Worm (Caenorhabditis elegans): ENCODE measurements around the gene AC3.5.

Gene AC3.5

ce11 chrV:10388318-10388717 is at the start of gene AC3.5:
Gene AC3.5 (plus strand): TSS chrV:10388527.
- no peak for TF ChIP-seq jun-1 (tag; optimal IDR thresholded peaks at IDR 0.05)
- TF ChIP-seq hmg-11 (tag; optimal IDR thresholded peaks at IDR 0.05), result no peak
- no peak for TF ChIP-seq elt-1 (tag; optimal IDR thresholded peaks at IDR 0.05)
- no peak for TF ChIP-seq nhr-77 (tag; optimal IDR thresholded peaks at IDR 0.05)
- TF ChIP-seq nhr-28 (tag; optimal IDR thresholded peaks at IDR 0.05), result no peak
- TF ChIP-seq lin-39 (tag; optimal IDR thresholded peaks at IDR 0.05), result no peak
- no peak for TF ChIP-seq ztf-11 (tag; optimal IDR thresholded peaks at IDR 0.05)
- TF ChIP-seq skn-1 (tag; optimal IDR thresholded peaks at IDR 0.05), result no peak
- TF ChIP-seq egl-5 (tag; optimal IDR thresholded peaks at IDR 0.05), result no peak
- no peak for TF ChIP-seq fkh-2 (tag; optimal IDR thresholded peaks at IDR 0.05)
- TF ChIP-seq nhr-23 (tag; optimal IDR thresholded peaks at IDR 0.05), result no peak
- TF ChIP-seq nhr-12 (tag; optimal IDR thresholded peaks at IDR 0.05), result no peak
- TF ChIP-seq lin-15B (tag; optimal IDR thresholded peaks at IDR 0.05), result no peak
- no peak for TF ChIP-seq ZK546.5 (tag; optimal IDR thresholded peaks at IDR 0.05)
- TF ChIP-seq nfya-1 (tag; optimal IDR thresholded peaks at IDR 0.05; ENCODE audit: insufficient read depth), result no peak
- TF ChIP-seq nhr-237 (tag; optimal IDR thresholded peaks at IDR 0.05), result no peak
- TF ChIP-seq sea-2 (GFP tag; optimal IDR thresholded peaks at IDR 0.05), result no peak
- TF ChIP-seq elt-3 (tag; optimal IDR thresholded peaks at IDR 0.05), result no peak
- TF ChIP-seq unc-62 (GFP tag; optimal IDR thresholded peaks at IDR 0.05), result no peak

- peak; percentile 4 for TF ChIP-seq pqm-1 (tag; optimal IDR thresholded peaks at IDR 0.05)
- no peak for TF ChIP-seq elt-1 (tag; optimal IDR thresholded peaks at IDR 0.05)
These were observed 49.1 kb upstream of the AC3.5 start, which contains the start of gene K07C5.2 for ce11 chrV:10339200-10339599. Gene K07C5.2 (plus strand): TSS chrV:10339500.

- peak; percentile 26 for TF ChIP-seq nfya-1 (tag; optimal IDR thresholded peaks at IDR 0.05; ENCODE audit: insufficient read depth)
- TF ChIP-seq lin-15B (tag; optimal IDR thresholded peaks at IDR 0.05), result peak; percentile 75
- TF ChIP-seq hmg-11 (tag; optimal IDR thresholded peaks at IDR 0.05), result peak; percentile 2
- TF ChIP-seq pha-4 (tag; optimal IDR thresholded peaks at IDR 0.05), result peak; percentile 53
- peak; percentile 23 for TF ChIP-seq snpc-4 (tag; optimal IDR thresholded peaks at IDR 0.05)
- TF ChIP-seq nhr-43 (tag; optimal IDR thresholded peaks at IDR 0.05; ENCODE audit: poor library complexity, severe bottlenecking), result peak; percentile 46
- TF ChIP-seq elt-2 (tag; optimal IDR thresholded peaks at IDR 0.05), result peak; percentile 42
- peak; percentile 6 for TF ChIP-seq skn-1 (tag; optimal IDR thresholded peaks at IDR 0.05)
- TF ChIP-seq lsy-12 (tag; optimal IDR thresholded peaks at IDR 0.05), result peak; percentile 69
- peak; percentile 25 for TF ChIP-seq R02D3.7 (tag; optimal IDR thresholded peaks at IDR 0.05)
- peak; percentile 9 for TF ChIP-seq nhr-23 (tag; optimal IDR thresholded peaks at IDR 0.05)
- peak; percentile 51 for TF ChIP-seq tbx-2 (tag; optimal IDR thresholded peaks at IDR 0.05)
These were observed 46.4 kb upstream of the AC3.5 start, which contains the start of gene K07C5.13 for ce11 chrV:10341905-10342328. Gene K07C5.13 (plus strand): TSS chrV:10342055.

ce11 chrV:10342904-10343303 is 45.4 kb upstream of the AC3.5 start, which contains the start of gene K07C5.3:
Gene K07C5.3 (plus strand): TSS chrV:10343032.
- TF ChIP-seq eor-1 (tag; optimal IDR thresholded peaks at IDR 0.05), result no peak
- TF ChIP-seq nfya-1 (tag; optimal IDR thresholded peaks at IDR 0.05; ENCODE audit: insufficient read depth), result no peak
- TF ChIP-seq hmg-11 (tag; optimal IDR thresholded peaks at IDR 0.05), result no peak
- no peak for TF ChIP-seq ZK546.5 (tag; optimal IDR thresholded peaks at IDR 0.05)
- TF ChIP-seq ceh-82 (tag; optimal IDR thresholded peaks at IDR 0.05), result no peak
- no peak for TF ChIP-seq nhr-12 (tag; optimal IDR thresholded peaks at IDR 0.05)
- no peak for TF ChIP-seq mml-1 (tag; optimal IDR thresholded peaks at IDR 0.05)
- TF ChIP-seq fkh-10 (GFP tag; optimal IDR thresholded peaks at IDR 0.05), result no peak
- TF ChIP-seq elt-2 (tag; optimal IDR thresholded peaks at IDR 0.05), result no peak
- no peak for TF ChIP-seq skn-1 (tag; optimal IDR thresholded peaks at IDR 0.05)
- TF ChIP-seq nhr-237 (tag; optimal IDR thresholded peaks at IDR 0.05), result no peak
- no peak for TF ChIP-seq ama-1 (optimal IDR thresholded peaks at IDR 0.05)
- TF ChIP-seq ceh-16 (tag; optimal IDR thresholded peaks at IDR 0.05), result no peak
- TF ChIP-seq ztf-11 (tag; optimal IDR thresholded peaks at IDR 0.05), result no peak
- no peak for TF ChIP-seq snpc-4 (tag; optimal IDR thresholded peaks at IDR 0.05)
- TF ChIP-seq elt-1 (tag; optimal IDR thresholded peaks at IDR 0.05), result no peak
- TF ChIP-seq unc-39 (tag; optimal IDR thresholded peaks at IDR 0.05), result no peak
- TF ChIP-seq lin-39 (tag; optimal IDR thresholded peaks at IDR 0.05), result no peak

- no peak for TF ChIP-seq ztf-4 (tag; optimal IDR thresholded peaks at IDR 0.05)
- TF ChIP-seq unc-62 (GFP tag; optimal IDR thresholded peaks at IDR 0.05), result no peak
- no peak for TF ChIP-seq ZK546.5 (tag; optimal IDR thresholded peaks at IDR 0.05)
- TF ChIP-seq elt-1 (tag; optimal IDR thresholded peaks at IDR 0.05), result no peak
- TF ChIP-seq nhr-43 (tag; optimal IDR thresholded peaks at IDR 0.05; ENCODE audit: poor library complexity, severe bottlenecking), result no peak
- TF ChIP-seq skn-1 (tag; optimal IDR thresholded peaks at IDR 0.05), result no peak
- TF ChIP-seq elt-3 (tag; optimal IDR thresholded peaks at IDR 0.05), result no peak
- TF ChIP-seq fkh-10 (GFP tag; optimal IDR thresholded peaks at IDR 0.05), result no peak
- no peak for TF ChIP-seq mml-1 (tag; optimal IDR thresholded peaks at IDR 0.05)
- TF ChIP-seq lin-39 (tag; optimal IDR thresholded peaks at IDR 0.05), result no peak
- TF ChIP-seq hmg-11 (tag; optimal IDR thresholded peaks at IDR 0.05), result no peak
- no peak for TF ChIP-seq nhr-67 (tag; optimal IDR thresholded peaks at IDR 0.05)
- TF ChIP-seq nfya-1 (tag; optimal IDR thresholded peaks at IDR 0.05; ENCODE audit: insufficient read depth), result no peak
- TF ChIP-seq nhr-25 (tag; optimal IDR thresholded peaks at IDR 0.05), result no peak
- no peak for TF ChIP-seq fos-1 (tag; optimal IDR thresholded peaks at IDR 0.05)
- no peak for TF ChIP-seq R02D3.7 (tag; optimal IDR thresholded peaks at IDR 0.05)
- no peak for TF ChIP-seq ceh-28 (tag; optimal IDR thresholded peaks at IDR 0.05)
These were observed 38.3 kb upstream of the AC3.5 start, which contains the start of gene K07C5.9 for ce11 chrV:10350054-10350453. Gene K07C5.9 (minus strand): TSS chrV:10350154.
